Fruit fly (Drosophila melanogaster) whole organism, pupa: ENCODE results near the gene Mrgn1.

Experiments used
- CG10348 ChIP-seq: fragments of 200-800 bp; sonication (Bioruptor generic); IDR thresholded peaks from 2 replicates; pipeline ENCODE4 v1.3.6; 2022; ENCODE audit warnings: missing biosample characterization, missing genetic modification characterization
- CG12605 ChIP-seq: fragments of 200-800 bp; sonication (Bioruptor generic); IDR thresholded peaks from 2 replicates; pipeline ENCODE4 v1.3.6; 2022; ENCODE audit warnings: missing biosample characterization, missing genetic modification characterization
- CG13204 ChIP-seq: fragments of 200-800 bp; sonication (Bioruptor generic); optimal IDR thresholded peaks from 2 replicates; lab custom pipeline; 2018; ENCODE audit warnings: missing biosample characterization, mild to moderate bottlenecking, missing genetic modification characterization, moderate library complexity
- CG14655 ChIP-seq: fragments of 200-800 bp; sonication (Bioruptor generic); optimal IDR thresholded peaks from 3 replicates; lab custom pipeline; 2017; ENCODE audit warnings: mild to moderate bottlenecking, missing biosample characterization, missing genetic modification reagents, missing genetic modification characterization
- CG15710 ChIP-seq: fragments of 200-800 bp; sonication (Bioruptor generic); optimal IDR thresholded peaks from 2 replicates; lab custom pipeline; 2018; ENCODE audit warnings: missing biosample characterization, mild to moderate bottlenecking, missing genetic modification characterization, moderate library complexity
- CG17806 ChIP-seq: fragments of 200-800 bp; sonication (Bioruptor generic); optimal IDR thresholded peaks from 2 replicates; lab custom pipeline; 2018; ENCODE audit warnings: missing biosample characterization, mild to moderate bottlenecking, missing genetic modification characterization, moderate library complexity
- CG32121 ChIP-seq: fragments of 200-800 bp; sonication (Bioruptor generic); IDR thresholded peaks from 2 replicates; pipeline ENCODE4 v1.3.6; 2022; ENCODE audit warnings: missing biosample characterization, missing genetic modification characterization
- CG34367 ChIP-seq: fragments of 200-800 bp; sonication (Bioruptor generic); optimal IDR thresholded peaks from 2 replicates; lab custom pipeline; 2018; ENCODE audit warnings: missing biosample characterization, mild to moderate bottlenecking, missing genetic modification characterization
- CG4496 ChIP-seq: fragments of 200-800 bp; sonication (Bioruptor generic); IDR thresholded peaks from 3 replicates; pipeline ENCODE4 v1.3.6; 2022; ENCODE audit warnings: missing biosample characterization, missing genetic modification characterization
- CG8159 ChIP-seq: fragments of 200-800 bp; sonication (Bioruptor generic); optimal IDR thresholded peaks from 3 replicates; lab custom pipeline; 2018; ENCODE audit warnings: missing biosample characterization, mild to moderate bottlenecking, missing genetic modification characterization, moderate library complexity
- CG8301 ChIP-seq: fragments of 200-800 bp; sonication (Bioruptor generic); optimal IDR thresholded peaks from 2 replicates; lab custom pipeline; 2018; ENCODE audit warnings: missing biosample characterization, mild to moderate bottlenecking, missing genetic modification characterization
- CG9948 ChIP-seq: fragments of 200-800 bp; sonication (Bioruptor generic); optimal IDR thresholded peaks from 2 replicates; lab custom pipeline; 2018; ENCODE audit warnings: missing biosample characterization, mild to moderate bottlenecking, missing genetic modification characterization, moderate library complexity
- D1 ChIP-seq: fragments of 200-800 bp; sonication (Bioruptor generic); optimal IDR thresholded peaks from 2 replicates; lab custom pipeline; 2018; ENCODE audit warnings: missing biosample characterization, mild to moderate bottlenecking, missing genetic modification characterization, moderate library complexity
- EcR ChIP-seq: fragments of 200-800 bp; sonication (Bioruptor generic); optimal IDR thresholded peaks from 3 replicates; lab custom pipeline; 2019; ENCODE audit warnings: missing biosample characterization, missing genetic modification characterization, mild to moderate bottlenecking, moderate library complexity, missing genetic modification reagents
- Ets98B ChIP-seq: fragments of 200-800 bp; sonication (Bioruptor generic); IDR thresholded peaks from 2 replicates; pipeline ENCODE4 v1.3.6; 2022; ENCODE audit warnings: missing biosample characterization, missing genetic modification characterization
- Pif1A ChIP-seq: fragments of 200-800 bp; sonication (Bioruptor generic); optimal IDR thresholded peaks from 3 replicates; lab custom pipeline; 2016; ENCODE audit warnings: missing biosample characterization, missing genetic modification characterization
- Pif1B ChIP-seq: fragments of 200-800 bp; sonication (Bioruptor generic); optimal IDR thresholded peaks from 3 replicates; lab custom pipeline; 2016; ENCODE audit warnings: missing biosample characterization, missing genetic modification characterization
- Snoo ChIP-seq: fragments of 200-800 bp; sonication (Bioruptor generic); optimal IDR thresholded peaks from 3 replicates; lab custom pipeline; 2017; ENCODE audit warnings: missing biosample characterization, mild to moderate bottlenecking, missing genetic modification characterization, inconsistent platforms
- fd96Ca ChIP-seq: fragments of 200-800 bp; sonication (Bioruptor generic); IDR thresholded peaks from 3 replicates; pipeline ENCODE4 v1.3.6; 2022; ENCODE audit warnings: missing biosample characterization, missing genetic modification characterization
- gl ChIP-seq: fragments of 200-800 bp; sonication (Bioruptor generic); optimal IDR thresholded peaks from 2 replicates; lab custom pipeline; 2018; ENCODE audit warnings: missing biosample characterization, mild to moderate bottlenecking, missing genetic modification characterization
- rn ChIP-seq: fragments of 200-800 bp; sonication (Bioruptor generic); IDR thresholded peaks from 2 replicates; pipeline ENCODE4 v1.3.6; 2022; ENCODE audit warnings: missing biosample characterization, missing genetic modification characterization

Gene Mrgn1

dm6 chrX:13721934-13722333, at the start of gene Mrgn1, which contains the start of gene mus101:
Mrgn1 (minus strand) TSS chrX:13721977.
mus101 (plus strand) TSS chrX:13722246.
- TF ChIP-seq CG4496 (GFP tag; lab: Robert Waterston, UW), result no peak
- TF ChIP-seq CG9948 (tag; lab: Kevin White, UChicago), result no peak
- TF ChIP-seq Ets98B (GFP tag; lab: Robert Waterston, UW), result no peak
- TF ChIP-seq Pif1A (GFP tag; lab: Kevin White, UChicago), result no peak
- TF ChIP-seq CG34367 (tag; lab: Kevin White, UChicago), result no peak
- no peak for TF ChIP-seq CG10348 (GFP tag; lab: Robert Waterston, UW)
- TF ChIP-seq Pif1B, result no peak
- no peak for TF ChIP-seq CG8301 (tag; lab: Kevin White, UChicago)

- TF ChIP-seq fd96Ca (GFP tag; lab: Robert Waterston, UW), result no peak
- no peak for TF ChIP-seq CG8159 (tag; lab: Kevin White, UChicago)
- TF ChIP-seq CG32121 (GFP tag; lab: Robert Waterston, UW), result no peak
- no peak for TF ChIP-seq CG17806 (tag; lab: Kevin White, UChicago)
- no peak for TF ChIP-seq CG12605 (GFP tag; lab: Robert Waterston, UW)
- TF ChIP-seq gl (tag; lab: Kevin White, UChicago), result no peak
- TF ChIP-seq Pif1B, result no peak
- no peak for TF ChIP-seq Pif1A (GFP tag; lab: Kevin White, UChicago)
- no peak for TF ChIP-seq CG15710 (tag; lab: Kevin White, UChicago)
- no peak for TF ChIP-seq CG34367 (tag; lab: Kevin White, UChicago)
- TF ChIP-seq CG14655, result no peak
- TF ChIP-seq CG9948 (tag; lab: Kevin White, UChicago), result no peak
- no peak for TF ChIP-seq Snoo (tag; lab: Kevin White, UChicago)
- no peak for TF ChIP-seq CG13204
- TF ChIP-seq Ets98B (GFP tag; lab: Robert Waterston, UW), result no peak
- TF ChIP-seq D1 (tag; lab: Kevin White, UChicago), result no peak
- no peak for TF ChIP-seq CG8301 (tag; lab: Kevin White, UChicago)
- no peak for TF ChIP-seq CG4496 (GFP tag; lab: Robert Waterston, UW)
- TF ChIP-seq EcR, result no peak
- TF ChIP-seq, all 21 proteins: peak for 0
These were observed 49.0 kb upstream of the Mrgn1 start for dm6 chrX:13770768-13771167.

DNA sequence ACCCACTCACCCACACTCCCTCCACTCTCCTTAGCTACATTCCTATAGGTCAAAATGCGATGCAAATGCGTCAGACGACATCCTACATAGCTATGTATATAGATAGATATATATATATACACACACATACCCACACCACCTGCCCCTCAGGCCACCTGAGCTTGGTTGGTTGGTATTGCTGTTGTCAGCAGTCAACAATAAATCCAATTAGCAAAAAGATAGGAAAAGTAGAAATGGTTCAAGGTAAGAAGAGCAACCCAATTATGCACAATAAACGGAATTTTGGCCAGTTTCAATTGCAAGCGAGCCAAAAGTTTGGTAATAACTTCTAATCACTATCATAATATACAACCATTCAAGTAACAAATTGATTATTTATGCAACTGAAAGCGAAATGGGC, 44.7 kb upstream of the Mrgn1 start:
- TF ChIP-seq CG17806 (tag; lab: Kevin White, UChicago) (no peak), Pif1A (GFP tag; lab: Kevin White, UChicago) (no peak), CG4496 (GFP tag; lab: Robert Waterston, UW) (no peak), CG9948 (tag; lab: Kevin White, UChicago) (no peak), CG34367 (tag; lab: Kevin White, UChicago) (no peak), CG14655 (no peak), CG15710 (tag; lab: Kevin White, UChicago) (no peak), Ets98B (GFP tag; lab: Robert Waterston, UW) (no peak), CG32121 (GFP tag; lab: Robert Waterston, UW) (no peak), rn (GFP tag; lab: Robert Waterston, UW) (no peak), CG8301 (tag; lab: Kevin White, UChicago) (no peak), Snoo (tag; lab: Kevin White, UChicago) (no peak), CG12605 (GFP tag; lab: Robert Waterston, UW) (no peak), Pif1B (no peak), CG13204 (no peak)
- TF ChIP-seq, all 21 proteins: peak for 0

- TF ChIP-seq CG8159 (tag; lab: Kevin White, UChicago) (no peak), Snoo (tag; lab: Kevin White, UChicago) (no peak), CG32121 (GFP tag; lab: Robert Waterston, UW) (no peak), Ets98B (GFP tag; lab: Robert Waterston, UW) (no peak), CG13204 (no peak), rn (GFP tag; lab: Robert Waterston, UW) (no peak), gl (tag; lab: Kevin White, UChicago) (no peak), CG12605 (GFP tag; lab: Robert Waterston, UW) (no peak), CG17806 (tag; lab: Kevin White, UChicago) (no peak), fd96Ca (GFP tag; lab: Robert Waterston, UW) (no peak), CG10348 (GFP tag; lab: Robert Waterston, UW) (no peak), D1 (tag; lab: Kevin White, UChicago) (no peak), EcR (no peak), CG8301 (tag; lab: Kevin White, UChicago) (no peak), Pif1B (no peak)
These were observed 43.4 kb upstream of the Mrgn1 start for dm6 chrX:13765217-13765616.

DNA sequence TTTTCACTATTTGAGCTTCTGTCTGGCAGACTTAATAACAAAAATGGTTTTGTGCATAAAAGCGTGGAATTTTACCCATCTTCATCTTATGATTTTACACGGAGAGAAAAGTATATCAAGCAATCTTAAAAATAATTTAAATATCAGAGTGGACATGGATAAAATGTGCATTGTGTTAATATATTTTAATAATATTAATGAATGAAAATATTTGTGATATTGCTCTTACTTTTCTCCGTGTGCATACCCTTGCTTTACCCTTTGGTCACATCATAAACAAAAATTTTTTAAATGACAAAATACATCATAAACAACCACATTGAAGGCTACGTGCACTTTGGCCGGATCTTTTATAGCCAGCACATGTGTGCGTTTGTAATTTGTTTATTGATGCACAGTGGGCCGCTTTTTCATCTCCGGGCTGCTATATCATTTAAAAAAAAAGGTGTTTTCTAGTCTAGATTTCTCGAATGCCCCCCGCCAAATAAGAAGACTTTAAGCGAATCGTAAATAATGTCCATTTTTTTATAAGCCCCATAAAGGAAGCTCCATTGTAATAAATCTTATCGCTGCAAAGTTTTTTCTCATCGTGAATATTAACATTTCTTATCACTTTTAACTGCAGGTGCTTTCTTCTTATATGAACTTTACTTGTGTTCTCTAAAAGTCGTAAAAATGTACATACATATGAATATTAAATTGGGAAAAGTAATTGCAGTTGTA, 42.8 kb upstream of the Mrgn1 start:
- TF ChIP-seq CG12605 (GFP tag; lab: Robert Waterston, UW) (no peak), D1 (tag; lab: Kevin White, UChicago) (peak; percentile 39), CG17806 (tag; lab: Kevin White, UChicago) (peak; percentile 44), CG9948 (tag; lab: Kevin White, UChicago) (peak; percentile 47), gl (tag; lab: Kevin White, UChicago) (no peak), fd96Ca (GFP tag; lab: Robert Waterston, UW) (peak; percentile 58; the same call in 1 of the 3 replicates), Snoo (tag; lab: Kevin White, UChicago) (peak; percentile 20), CG4496 (GFP tag; lab: Robert Waterston, UW) (peak; percentile 58; the same call in 2 of the 3 replicates), rn (GFP tag; lab: Robert Waterston, UW) (0 out of 2 replicates have a peak, but pooled peaks have one; percentile 31), EcR (no peak), CG34367 (tag; lab: Kevin White, UChicago) (peak; percentile 46), CG32121 (GFP tag; lab: Robert Waterston, UW) (peak; percentile 38), CG13204 (no peak), CG8301 (tag; lab: Kevin White, UChicago) (peak; percentile 45), Pif1B (peak; percentile 4), CG8159 (tag; lab: Kevin White, UChicago) (peak; percentile 37), Pif1A (GFP tag; lab: Kevin White, UChicago) (no peak), CG10348 (GFP tag; lab: Robert Waterston, UW) (no peak), Ets98B (GFP tag; lab: Robert Waterston, UW) (0 out of 2 replicates have a peak, but pooled peaks have one; percentile 48), CG15710 (tag; lab: Kevin White, UChicago) (peak; percentile 29), CG14655 (peak; percentile 50)
